Worm (Caenorhabditis elegans) whole organism, young adult: Measurements from ENCODE around the gene K03H6.5.

ENCODE experiments used
- ceh-40 ChIP-seq: fragments of 200-800 bp; sonication (Bioruptor generic); IDR thresholded peaks from 2 replicates; pipeline ENCODE4 v1.3.6; 2022; ENCODE audit warnings: missing genetic modification characterization, missing compliant biosample characterization
- xnd-1 ChIP-seq: sonication (generic microtip); optimal IDR thresholded peaks from 2 replicates; lab custom pipeline; 2016; ENCODE audit warnings: missing genotype, missing genetic modification reagents, missing genetic modification characterization, missing compliant biosample characterization

DNA sequence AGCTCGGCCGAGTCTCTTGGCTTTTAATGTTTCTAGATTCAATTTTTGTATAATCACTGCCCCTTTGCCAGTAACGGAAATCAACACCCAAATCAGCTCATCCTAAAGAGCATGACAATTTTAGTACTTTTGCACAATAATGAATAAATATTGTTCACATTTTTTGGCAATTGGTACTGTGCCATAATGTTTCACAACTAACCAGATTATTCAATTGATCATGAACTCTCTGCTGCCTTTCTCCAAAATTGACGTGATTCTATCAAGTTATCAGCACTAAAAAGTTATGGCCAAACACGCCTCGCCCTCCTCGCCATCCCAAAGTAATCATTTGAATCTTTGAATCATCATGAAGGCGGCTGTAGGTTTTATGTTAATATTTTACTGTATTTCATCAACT, 25.7 kb upstream of the K03H6.5 start, which contains the start of gene hpo-6:
- no peak for TF ChIP-seq xnd-1 (tag; lab: Kevin White, UChicago)
- no peak for TF ChIP-seq ceh-40 (GFP tag; lab: Robert Waterston, UW)
